Fruit fly (Drosophila melanogaster) whole organism, embryonic: ENCODE data around the gene Vsp37A.

Experiments used
- CG10543 ChIP-seq: fragments of 200-800 bp; sonication (Bioruptor generic); optimal IDR thresholded peaks from 3 replicates; lab custom pipeline; 2017; ENCODE audit warnings: missing biosample characterization, mild to moderate bottlenecking, missing genetic modification characterization, moderate library complexity
- CG11696 ChIP-seq: fragments of 200-800 bp; sonication (Bioruptor generic); IDR thresholded peaks from 2 replicates; pipeline ENCODE4 v1.3.6; 2022; ENCODE audit warnings: missing biosample characterization, missing genetic modification characterization
- CG12155 ChIP-seq: fragments of 200-800 bp; sonication (Bioruptor generic); optimal IDR thresholded peaks from 3 replicates; lab custom pipeline; 2016; ENCODE audit warnings: missing biosample characterization, missing genetic modification characterization
- CG15514 ChIP-seq: fragments of 200-800 bp; sonication (Bioruptor generic); optimal IDR thresholded peaks from 3 replicates; lab custom pipeline; 2017; ENCODE audit warnings: missing biosample characterization, missing genetic modification characterization, mild to moderate bottlenecking, moderate library complexity, missing genetic modification reagents
- CG1832 ChIP-seq: fragments of 200-800 bp; sonication (Bioruptor generic); optimal IDR thresholded peaks from 2 replicates; lab custom pipeline; 2017; ENCODE audit warnings: missing biosample characterization, mild to moderate bottlenecking, missing genetic modification characterization, inconsistent platforms
- CG18619 ChIP-seq: fragments of 200-800 bp; sonication (Bioruptor generic); optimal IDR thresholded peaks from 3 replicates; lab custom pipeline; 2017; ENCODE audit warnings: missing biosample characterization, mild to moderate bottlenecking, missing genetic modification characterization
- CG3281 ChIP-seq: fragments of 200-800 bp; sonication (Bioruptor generic); optimal IDR thresholded peaks from 3 replicates; lab custom pipeline; 2017; ENCODE audit warnings: missing biosample characterization, mild to moderate bottlenecking, missing genetic modification characterization
- CG3726 ChIP-seq: fragments of 200-800 bp; sonication (Bioruptor generic); IDR thresholded peaks from 3 replicates; pipeline ENCODE4, ENCODE4 v1.3.6; 2022; ENCODE audit warnings: missing biosample characterization, missing genetic modification characterization
- CG6854 ChIP-seq: fragments of 200-800 bp; sonication (Bioruptor generic); optimal IDR thresholded peaks from 3 replicates; lab custom pipeline; 2017; ENCODE audit warnings: missing biosample characterization, mild to moderate bottlenecking, missing genetic modification characterization
- CG7987 ChIP-seq: fragments of 200-800 bp; sonication (Bioruptor generic); optimal IDR thresholded peaks from 2 replicates; lab custom pipeline; 2018; ENCODE audit warnings: missing biosample characterization, mild to moderate bottlenecking, missing genetic modification characterization, moderate library complexity
- Deaf1 ChIP-seq: fragments of 200-800 bp; optimal IDR thresholded peaks from 3 replicates; lab custom pipeline; 2019; ENCODE audit warnings: missing biosample characterization, mild to moderate bottlenecking, missing genetic modification characterization, moderate library complexity
- Ets65A ChIP-seq: fragments of 200-800 bp; sonication (Bioruptor generic); peaks from one replicate; lab custom pipeline; 2016; ENCODE audit warnings: missing biosample characterization, missing genetic modification characterization
- Fer1 ChIP-seq: fragments of 200-800 bp; sonication (Bioruptor generic); optimal IDR thresholded peaks from 2 replicates; lab custom pipeline; 2017; ENCODE audit warnings: missing biosample characterization, mild to moderate bottlenecking, missing genetic modification characterization
- Fer2 ChIP-seq: fragments of 200-800 bp; sonication (Bioruptor generic); optimal IDR thresholded peaks from 2 replicates; lab custom pipeline; 2018; ENCODE audit warnings: missing biosample characterization, mild to moderate bottlenecking, missing genetic modification characterization, moderate library complexity
- GATAe ChIP-seq: fragments of 200-800 bp; sonication (Bioruptor generic); conservative IDR thresholded peaks from 2 replicates; pipeline ENCODE4 v1.3.6; 2022; ENCODE audit warnings: missing biosample characterization, missing genetic modification characterization
- Hey ChIP-seq: fragments of 200-800 bp; sonication (Bioruptor generic); optimal IDR thresholded peaks from 3 replicates; lab custom pipeline; 2018; ENCODE audit warnings: missing biosample characterization, mild to moderate bottlenecking, missing genetic modification characterization
- HmgZ ChIP-seq: fragments of 200-800 bp; sonication (Bioruptor generic); optimal IDR thresholded peaks from 2 replicates; lab custom pipeline; 2018; ENCODE audit warnings: missing biosample characterization, mild to moderate bottlenecking, missing genetic modification characterization
- Hmr ChIP-seq: fragments of 200-800 bp; sonication (Bioruptor generic); optimal IDR thresholded peaks from 3 replicates; lab custom pipeline; 2017; ENCODE audit warnings: mild to moderate bottlenecking, missing biosample characterization, missing genetic modification reagents, missing genetic modification characterization
- Hr78 ChIP-seq, 2 experiments: fragments of 200-800 bp in 1 of 2; fragments of >200 bp in 1 of 2; sonication (Bioruptor generic) in 1 of 2; optimal IDR thresholded peaks; 2 replicates each; lab custom pipeline; 2017 to 2019; ENCODE audit warnings: missing biosample characterization in 2 of 2, missing genetic modification characterization in 2 of 2, mild to moderate bottlenecking in 1 of 2, moderate library complexity in 1 of 2
- Lhr ChIP-seq: fragments of 200-800 bp; sonication (Bioruptor generic); optimal IDR thresholded peaks from 3 replicates; lab custom pipeline; 2017; ENCODE audit warnings: mild to moderate bottlenecking, missing biosample characterization, missing genetic modification reagents, missing genetic modification characterization
- Med ChIP-seq: fragments of 200-800 bp; sonication (Bioruptor generic); peaks from one replicate; lab custom pipeline; 2016; ENCODE audit warnings: missing biosample characterization, missing genetic modification characterization, mild to moderate bottlenecking, inconsistent platforms, moderate library complexity
- NC2α ChIP-seq: fragments of 200-800 bp; sonication (Bioruptor generic); optimal IDR thresholded peaks from 2 replicates; lab custom pipeline; 2016; ENCODE audit warnings: missing biosample characterization, missing genetic modification characterization
- Pdp1 ChIP-seq, 2 experiments: fragments of 200-800 bp; sonication (Bioruptor generic); optimal IDR thresholded peaks; 3 replicates each; lab custom pipeline; 2016; ENCODE audit warnings: missing biosample characterization in 2 of 2, missing genetic modification characterization in 2 of 2, mild to moderate bottlenecking in 1 of 2, moderate library complexity in 1 of 2
- Rfx ChIP-seq: fragments of 200-800 bp; sonication (Bioruptor generic); IDR thresholded peaks from 2 replicates; pipeline ENCODE4 v1.3.6; 2022; ENCODE audit warnings: missing biosample characterization, missing genetic modification characterization
- ase ChIP-seq: fragments of 200-800 bp; sonication (Bioruptor generic); IDR thresholded peaks from 3 replicates; pipeline ENCODE4 v1.3.6; 2022; ENCODE audit warnings: missing biosample characterization, missing genetic modification characterization
- br ChIP-seq: fragments of >200 bp; optimal IDR thresholded peaks from 2 replicates; lab custom pipeline; 2017
- chinmo ChIP-seq: fragments of 200-800 bp; sonication (Bioruptor generic); IDR thresholded peaks from 4 replicates; pipeline ENCODE4 v1.3.6; 2022; ENCODE audit warnings: missing biosample characterization, missing genetic modification characterization; ENCODE audit not compliant: partially characterized antibody
- crol ChIP-seq: fragments of 200-800 bp; sonication (Bioruptor generic); IDR thresholded peaks from 2 replicates; pipeline ENCODE4 v1.3.6; 2022; ENCODE audit warnings: missing biosample characterization, missing genetic modification characterization
- exex ChIP-seq: fragments of 200-800 bp; sonication (Bioruptor generic); optimal IDR thresholded peaks from 4 replicates; lab custom pipeline; 2018; ENCODE audit warnings: missing biosample characterization, mild to moderate bottlenecking, missing genetic modification characterization, moderate library complexity
- gem ChIP-seq: fragments of 200-800 bp; sonication (Bioruptor generic); optimal IDR thresholded peaks from 2 replicates; lab custom pipeline; 2019; ENCODE audit warnings: missing biosample characterization, mild to moderate bottlenecking, missing genetic modification characterization, moderate library complexity
- grn ChIP-seq: fragments of 200-800 bp; sonication (Bioruptor generic); optimal IDR thresholded peaks from 3 replicates; lab custom pipeline; 2017; ENCODE audit warnings: missing biosample characterization, missing genetic modification characterization
- ind ChIP-seq: fragments of 200-800 bp; sonication (Bioruptor generic); optimal IDR thresholded peaks from 3 replicates; lab custom pipeline; 2016; ENCODE audit warnings: missing biosample characterization, missing genetic modification characterization
- mirr ChIP-seq: fragments of 200-800 bp; sonication (Bioruptor generic); optimal IDR thresholded peaks from 3 replicates; lab custom pipeline; 2018; ENCODE audit warnings: missing biosample characterization, mild to moderate bottlenecking, missing genetic modification characterization
- pan ChIP-seq, 4 experiments: fragments of >200 bp in 3 of 4; fragments of 200-800 bp in 1 of 4; sonication (Bioruptor generic) in 1 of 4; optimal IDR thresholded peaks in 3 of 4; IDR thresholded peaks in 1 of 4; 2 replicates each; pipeline versions ENCODE4 v1.3.6 to Lab custom; 2017 to 2022; ENCODE audit warnings: missing biosample characterization in 2 of 4, missing genetic modification characterization in 2 of 4, mixed read lengths in 1 of 4
- peb ChIP-seq: fragments of 200-800 bp; sonication (Bioruptor generic); IDR thresholded peaks from 2 replicates; pipeline ENCODE4 v1.3.6; 2022; ENCODE audit warnings: missing biosample characterization, missing genetic modification characterization
- sd ChIP-seq: fragments of 200-800 bp; sonication (Bioruptor generic); optimal IDR thresholded peaks from 3 replicates; lab custom pipeline; 2018; ENCODE audit warnings: missing biosample characterization, mild to moderate bottlenecking, missing genetic modification characterization, moderate library complexity
- sim ChIP-seq: fragments of 200-800 bp; sonication (Bioruptor generic); IDR thresholded peaks from 2 replicates; pipeline ENCODE4 v1.3.6; 2022; ENCODE audit warnings: missing biosample characterization, missing genetic modification characterization
- sisA ChIP-seq: fragments of 200-800 bp; sonication (Bioruptor generic); IDR thresholded peaks from 2 replicates; pipeline ENCODE4 v1.3.6; 2022; ENCODE audit warnings: missing biosample characterization, missing genetic modification characterization
- sug ChIP-seq: fragments of 200-800 bp; optimal IDR thresholded peaks from 2 replicates; lab custom pipeline; 2019; ENCODE audit warnings: missing biosample characterization, mild to moderate bottlenecking, missing genetic modification characterization, moderate library complexity
- tio ChIP-seq: fragments of 200-800 bp; sonication (Bioruptor generic); optimal IDR thresholded peaks from 2 replicates; lab custom pipeline; 2017; ENCODE audit warnings: missing biosample characterization, missing genetic modification characterization, inconsistent platforms
- vnd ChIP-seq: fragments of 200-800 bp; sonication (Bioruptor generic); IDR thresholded peaks from 3 replicates; pipeline ENCODE4 v1.3.6; 2022; ENCODE audit warnings: missing biosample characterization, missing genetic modification characterization; ENCODE audit not compliant: partially characterized antibody

The Vsp37A gene

DNA sequence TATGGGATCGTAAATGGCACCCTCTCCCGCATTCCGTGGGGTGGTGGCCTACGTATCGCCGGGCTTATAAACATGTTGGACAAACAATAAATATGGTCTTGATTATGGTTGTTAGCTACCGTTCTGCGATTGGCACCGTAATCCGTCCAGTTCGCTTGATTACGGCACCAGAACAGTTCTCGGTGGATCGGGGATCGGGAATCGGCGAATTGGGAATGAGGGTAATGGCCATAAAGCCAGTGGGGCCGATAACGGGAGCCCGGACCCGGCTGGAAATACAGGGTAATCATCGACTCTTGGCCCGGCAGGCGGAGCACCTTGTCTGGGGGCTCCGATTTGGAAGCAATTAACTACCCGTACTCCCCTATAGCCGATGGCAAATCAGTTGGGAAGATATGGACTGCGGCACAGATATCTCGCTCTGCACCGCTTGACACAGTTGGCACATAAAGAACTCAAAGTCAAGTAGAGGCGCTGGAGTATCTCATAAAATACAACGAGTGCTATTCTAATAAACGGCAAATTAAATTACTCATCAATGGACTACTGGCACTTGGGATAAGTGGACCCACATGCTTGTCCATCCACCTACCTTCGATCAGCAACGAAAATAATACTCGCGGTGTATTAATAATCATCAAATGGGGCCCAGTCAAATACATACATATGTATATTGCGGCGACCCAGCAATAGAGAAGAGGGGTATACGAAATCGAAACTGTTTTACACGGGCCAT lies 22.8 kb upstream of the Vsp37A start (continued):
- peak; percentile 7; the same call in 1 of the 3 replicates for TF ChIP-seq vnd
- peak; percentile 67 for TF ChIP-seq Med (GFP tag; lab: Kevin White, UChicago)
- TF ChIP-seq CG12155 (GFP tag; lab: Kevin White, UChicago) = no peak
- TF ChIP-seq exex = peak; percentile 89
- TF ChIP-seq CG1832 (GFP tag; lab: Kevin White, UChicago) = no peak
- TF ChIP-seq br (lab: Kevin White, UChicago) = no peak
- TF ChIP-seq CG3281 = no peak
- no peak for TF ChIP-seq Hmr (GFP tag; lab: Kevin White, UChicago)
- TF ChIP-seq CG15514 (GFP tag; lab: Kevin White, UChicago) = no peak
- TF ChIP-seq Fer1 = no peak
- TF ChIP-seq ind (GFP tag; lab: Kevin White, UChicago) = no peak
- TF ChIP-seq NC2α = no peak
- TF ChIP-seq peb (GFP tag; lab: Robert Waterston, UW) = no peak
- TF ChIP-seq Lhr (GFP tag; lab: Kevin White, UChicago) = no peak
- TF ChIP-seq Pdp1 (GFP tag; optimal IDR thresholded peaks at IDR 0.05; lab: Kevin White, UChicago) = peak in 1 of 2 experiments; percentile 61
- peak; percentile 91 for TF ChIP-seq sug
- TF ChIP-seq Hey = peak; percentile 99
- TF ChIP-seq Fer2 (tag; lab: Kevin White, UChicago) = no peak
- TF ChIP-seq sisA (GFP tag; lab: Robert Waterston, UW) = no peak
- no peak for TF ChIP-seq sim (GFP tag; lab: Robert Waterston, UW)

DNA sequence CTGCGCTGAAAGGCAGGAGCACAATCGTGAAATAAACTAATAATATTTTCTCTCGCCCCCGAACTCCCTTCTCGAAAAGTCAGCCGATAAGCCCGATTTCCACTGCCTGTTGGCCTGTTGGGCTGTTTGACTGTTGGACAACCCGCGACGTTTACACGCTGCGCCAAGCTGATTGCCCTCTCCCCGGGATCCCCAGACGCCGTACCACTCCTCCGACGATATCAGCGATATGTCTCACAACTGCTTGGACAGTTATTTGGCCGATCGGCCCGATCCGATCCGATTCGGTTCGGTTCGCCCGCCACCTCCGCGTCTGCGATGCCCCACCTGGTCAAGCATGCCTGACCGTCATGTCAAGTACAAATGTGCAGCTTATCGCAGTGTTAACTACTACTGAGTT lies 21.6 kb upstream of the Vsp37A start:
- peak; percentile 95 for TF ChIP-seq grn (GFP tag; lab: Kevin White, UChicago)
- peak; percentile 37 for TF ChIP-seq Ets65A
- peak; percentile 90 for TF ChIP-seq crol (GFP tag; lab: Robert Waterston, UW)
- TF ChIP-seq tio = no peak
- TF ChIP-seq Rfx (GFP tag; lab: Robert Waterston, UW) = 0 out of 2 replicates have a peak, but pooled peaks have one; percentile 8
- peak; percentile 83 for TF ChIP-seq sug
- no peak for TF ChIP-seq CG3726
- TF ChIP-seq Med (GFP tag; lab: Kevin White, UChicago) = peak; percentile 79
- TF ChIP-seq exex = peak; percentile 74
- peak; percentile 81 for TF ChIP-seq GATAe (GFP tag; lab: Robert Waterston, UW)
- no peak for TF ChIP-seq ase (GFP tag; lab: Robert Waterston, UW)
- peak; percentile 84 for TF ChIP-seq CG7987 (GFP tag; lab: Kevin White, UChicago)
- TF ChIP-seq CG11696 (GFP tag; lab: Robert Waterston, UW) = no peak
- TF ChIP-seq chinmo = peak; percentile 69; the same call in 2 of the 4 replicates
- TF ChIP-seq CG1832 (GFP tag; lab: Kevin White, UChicago) = no peak
- TF ChIP-seq gem (tag; lab: Kevin White, UChicago) = peak; percentile 9
- TF ChIP-seq CG6854 (GFP tag; lab: Kevin White, UChicago) = no peak
- TF ChIP-seq pan (optimal IDR thresholded peaks at IDR 0.05; lab: Kevin White, UChicago) = no peak
- TF ChIP-seq pan (GFP tag; optimal IDR thresholded peaks at IDR 0.05 in 1 of 2, IDR thresholded peaks at IDR 0.05 in 1 of 2) = no peak
- peak; percentile 81 for TF ChIP-seq Deaf1
- peak; percentile 43 for TF ChIP-seq HmgZ (tag; lab: Kevin White, UChicago)
- peak; percentile 93 for TF ChIP-seq mirr (GFP tag; lab: Kevin White, UChicago)
- TF ChIP-seq Hr78 (GFP tag; optimal IDR thresholded peaks at IDR 0.05; lab: Kevin White, UChicago) = peak in 1 of 2 experiments; percentile 18
- TF ChIP-seq Hey = peak; percentile 76
- peak; percentile 9 for TF ChIP-seq sd (tag; lab: Kevin White, UChicago)
- peak; percentile 75 for TF ChIP-seq CG10543 (GFP tag; lab: Kevin White, UChicago)
- TF ChIP-seq CG18619 (GFP tag; lab: Kevin White, UChicago) = no peak
